Fruit fly (Drosophila melanogaster): ENCODE results near the gene CG31998.

- TF ChIP-seq Dfd (GFP tag; optimal IDR thresholded peaks at IDR 0.05) (peak; percentile 92), ey (GFP tag; optimal IDR thresholded peaks at IDR 0.05) (no peak)
Observed at dm6 chr4:149123-149522, 56.6 kb downstream of the CG31998 start.

Measured in whole organism, wandering third instar larva.